Worm (Caenorhabditis elegans): Measurements from ENCODE around the gene nhx-4.

DNA sequence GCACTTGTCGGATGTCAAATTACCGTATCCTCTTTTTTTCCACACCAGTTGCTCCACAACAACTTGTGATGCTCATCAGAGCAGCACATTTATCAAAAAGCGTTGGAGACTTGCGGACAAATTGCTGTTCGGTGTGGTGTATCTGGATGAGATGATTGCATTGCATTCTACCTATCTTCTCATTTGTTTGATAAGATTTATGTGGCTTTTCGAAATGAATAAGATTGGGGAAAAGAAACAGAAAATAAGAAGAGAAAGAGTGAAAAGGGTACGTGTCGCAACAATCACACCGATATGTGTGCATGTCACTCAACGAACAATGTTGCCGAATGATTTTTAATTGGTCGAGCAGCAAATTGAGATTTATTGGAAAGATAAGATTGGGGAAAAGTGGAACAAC is 20.0 kb upstream of the nhx-4 start:
- TF ChIP-seq pha-4 (tag; optimal IDR thresholded peaks at IDR 0.05), result no peak
- no peak for TF ChIP-seq snpc-1.3 (tag; optimal IDR thresholded peaks at IDR 0.05; ENCODE audit: insufficient read depth)
- no peak for TF ChIP-seq nhr-120 (GFP tag; IDR thresholded peaks at IDR 0.05)
- TF ChIP-seq B0035.1 (tag; optimal IDR thresholded peaks at IDR 0.05), result no peak
- no peak for TF ChIP-seq snpc-4 (GFP tag; optimal IDR thresholded peaks at IDR 0.05)
- no peak for TF ChIP-seq snpc-4 (tag; optimal IDR thresholded peaks at IDR 0.05)

Data from whole organism, young adult.